Fruit fly (Drosophila melanogaster) ovary, adult (tissue): ENCODE measurements around the gene CG12118.

Experiments used
- CG17801 ChIP-seq: fragments of 200-800 bp; optimal IDR thresholded peaks from 2 replicates; lab custom pipeline; 2019; ENCODE audit warnings: missing biosample characterization, mild to moderate bottlenecking, missing genetic modification characterization, moderate library complexity; ENCODE audit not compliant: partially characterized antibody

Gene CG12118

dm6 chrX:9196362-9196761, at the start of gene CG12118:
Gene CG12118 (minus strand): TSS chrX:9196414.
- peak; percentile 89 for TF ChIP-seq CG17801 (GFP tag; lab: Kevin White, UChicago)

- TF ChIP-seq CG17801 (GFP tag; lab: Kevin White, UChicago), result peak; percentile 72
Measured at dm6 chrX:9243417-9243884, 47.2 kb upstream of the CG12118 start, which contains the start of the genes mxc and Larp7. Gene mxc (minus strand): TSS chrX:9243467. Gene Larp7 (plus strand): TSS chrX:9243817.

- no peak for TF ChIP-seq CG17801 (GFP tag; lab: Kevin White, UChicago)
Measured at dm6 chrX:9236485-9236884, 40.3 kb upstream of the CG12118 start, which contains the start of gene Ir8a. Gene Ir8a (minus strand): TSS chrX:9236585.

dm6 chrX:9232199-9232598, 36.0 kb upstream of the CG12118 start, which contains the start of gene CG12121:
Gene CG12121 (minus strand): TSS chrX:9232378.
- peak; percentile 35 for TF ChIP-seq CG17801 (GFP tag; lab: Kevin White, UChicago)

dm6 chrX:9226837-9227236, 30.6 kb upstream of the CG12118 start, which contains the start of gene Gr8a:
Gene Gr8a (plus strand): TSS chrX:9227137.
- TF ChIP-seq CG17801 (GFP tag; lab: Kevin White, UChicago), result no peak

- TF ChIP-seq CG17801 (GFP tag; lab: Kevin White, UChicago), result no peak
Measured at dm6 chrX:9225137-9225536, 28.9 kb upstream of the CG12118 start, which contains the start of gene CG15370. Gene CG15370 (plus strand): TSS chrX:9225437.

- TF ChIP-seq CG17801 (GFP tag; lab: Kevin White, UChicago), result no peak
Measured at dm6 chrX:9224423-9224822, 28.2 kb upstream of the CG12118 start.

- no peak for TF ChIP-seq CG17801 (GFP tag; lab: Kevin White, UChicago)
Measured at dm6 chrX:9223182-9223581, 27.0 kb upstream of the CG12118 start, which contains the start of gene t. Gene t (minus strand): TSS chrX:9223257.

- TF ChIP-seq CG17801 (GFP tag; lab: Kevin White, UChicago), result no peak
Measured at dm6 chrX:9220434-9220833, 24.2 kb upstream of the CG12118 start.

dm6 chrX:9216572-9216971, 20.4 kb upstream of the CG12118 start, which contains the start of gene CG15369:
Gene CG15369 (plus strand): TSS chrX:9216872.
- TF ChIP-seq CG17801 (GFP tag; lab: Kevin White, UChicago), result no peak

- TF ChIP-seq CG17801 (GFP tag; lab: Kevin White, UChicago), result no peak
Measured at dm6 chrX:9215485-9215884, 19.3 kb upstream of the CG12118 start, which contains the start of gene CG15368. Gene CG15368 (plus strand): TSS chrX:9215785.

dm6 chrX:9214576-9214975, 18.4 kb upstream of the CG12118 start, which contains the start of gene Obp8a:
Gene Obp8a (plus strand): TSS chrX:9214876.
- no peak for TF ChIP-seq CG17801 (GFP tag; lab: Kevin White, UChicago)

- TF ChIP-seq CG17801 (GFP tag; lab: Kevin White, UChicago), result no peak
Measured at dm6 chrX:9210787-9211186, 14.6 kb upstream of the CG12118 start, which contains the start of gene SmydA-9. Gene SmydA-9 (minus strand): TSS chrX:9210887.

- TF ChIP-seq CG17801 (GFP tag; lab: Kevin White, UChicago), result peak; percentile 49
Measured at dm6 chrX:9201866-9202681, 5.9 kb upstream of the CG12118 start.

- no peak for TF ChIP-seq CG17801 (GFP tag; lab: Kevin White, UChicago)
Measured at dm6 chrX:9201080-9201479, 4.9 kb upstream of the CG12118 start.
